Fruit fly (Drosophila melanogaster): ENCODE data around the gene CG13039.

Gene CG13039

DNA sequence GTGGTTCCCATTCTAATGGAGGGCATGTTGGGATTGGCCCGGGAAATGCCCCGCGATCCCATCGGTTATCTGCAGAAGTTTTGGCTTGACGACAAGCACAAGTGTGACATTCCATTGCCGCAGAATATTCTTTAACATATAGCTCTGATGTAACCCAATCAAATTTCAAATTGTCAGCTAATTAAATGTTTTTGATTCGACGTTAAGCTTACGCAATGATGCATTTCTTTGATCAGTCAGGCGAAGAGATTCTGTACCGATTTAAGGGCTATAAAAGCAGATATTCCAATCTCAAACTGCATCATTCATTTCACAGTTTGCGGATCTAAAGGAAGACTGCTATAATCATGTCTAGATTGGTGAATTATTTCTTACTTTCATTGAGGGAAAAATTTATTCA lies 5.1 kb upstream of the CG13039 start, which contains the start of gene retinin:
Gene retinin (plus strand): TSS at position 301 of the 400 bp plus-strand sequence.
- TF ChIP-seq h (optimal IDR thresholded peaks at IDR 0.05) (no peak), psq (optimal IDR thresholded peaks at IDR 0.05) (no peak), Myc (optimal IDR thresholded peaks at IDR 0.05) (no peak), insv (optimal IDR thresholded peaks at IDR 0.05) (no peak)

DNA sequence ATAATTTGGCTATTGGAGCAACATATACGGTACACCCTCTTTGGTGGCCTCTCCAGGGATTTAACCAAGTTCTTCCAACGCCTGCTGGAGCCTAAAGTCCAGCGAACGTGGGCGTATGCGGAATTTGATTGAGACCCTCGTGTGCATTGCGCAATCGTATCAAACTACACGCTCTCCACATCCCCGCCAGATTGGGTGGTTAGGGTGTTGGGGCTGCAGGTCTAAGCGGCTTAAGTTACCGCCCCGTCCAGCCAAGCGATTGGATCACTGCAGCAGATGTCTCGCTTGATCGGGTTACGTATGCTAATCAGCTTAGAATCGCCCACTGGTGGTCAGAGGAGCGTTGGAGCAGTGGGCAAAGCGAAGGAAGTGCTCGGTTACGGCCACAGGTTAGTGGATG lies 4.2 kb upstream of the CG13039 start, which contains the start of gene CG33060:
Gene CG33060 (plus strand): TSS at position 301 of the 400 bp plus-strand sequence.
- TF ChIP-seq Sin3A (optimal IDR thresholded peaks at IDR 0.05): no peak
- TF ChIP-seq h (optimal IDR thresholded peaks at IDR 0.05): no peak
- TF ChIP-seq Myc (optimal IDR thresholded peaks at IDR 0.05): no peak
- TF ChIP-seq insv (optimal IDR thresholded peaks at IDR 0.05): no peak
- no peak for TF ChIP-seq ttk (optimal IDR thresholded peaks at IDR 0.05)
- no peak for TF ChIP-seq psq (optimal IDR thresholded peaks at IDR 0.05)

DNA sequence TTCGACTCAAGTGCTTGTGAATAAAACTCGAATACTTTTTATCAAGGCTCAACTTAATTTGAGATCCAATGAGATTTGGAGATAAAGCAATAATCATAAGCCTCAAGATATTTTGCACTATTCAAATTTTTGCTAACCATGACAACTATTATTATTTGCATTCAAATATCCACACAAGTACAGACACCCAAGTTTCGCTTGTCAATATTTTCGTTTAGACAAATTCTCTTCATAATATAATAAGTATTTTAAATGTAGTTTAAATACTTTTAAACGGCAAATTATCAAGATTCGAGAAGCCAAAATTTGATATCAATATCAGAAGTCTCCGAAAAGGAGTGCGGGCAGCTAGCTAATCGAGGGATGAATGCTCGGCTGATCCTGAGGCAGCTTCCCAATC lies 2.9 kb upstream of the CG13039 start, which contains the start of gene CG33061:
Gene CG33061 (plus strand): TSS at position 301 of the 400 bp plus-strand sequence.
- TF ChIP-seq psq (optimal IDR thresholded peaks at IDR 0.05) (no peak), Sin3A (optimal IDR thresholded peaks at IDR 0.05) (no peak), insv (optimal IDR thresholded peaks at IDR 0.05) (no peak), Myc (optimal IDR thresholded peaks at IDR 0.05) (no peak), ttk (optimal IDR thresholded peaks at IDR 0.05) (no peak), h (optimal IDR thresholded peaks at IDR 0.05) (no peak)

DNA sequence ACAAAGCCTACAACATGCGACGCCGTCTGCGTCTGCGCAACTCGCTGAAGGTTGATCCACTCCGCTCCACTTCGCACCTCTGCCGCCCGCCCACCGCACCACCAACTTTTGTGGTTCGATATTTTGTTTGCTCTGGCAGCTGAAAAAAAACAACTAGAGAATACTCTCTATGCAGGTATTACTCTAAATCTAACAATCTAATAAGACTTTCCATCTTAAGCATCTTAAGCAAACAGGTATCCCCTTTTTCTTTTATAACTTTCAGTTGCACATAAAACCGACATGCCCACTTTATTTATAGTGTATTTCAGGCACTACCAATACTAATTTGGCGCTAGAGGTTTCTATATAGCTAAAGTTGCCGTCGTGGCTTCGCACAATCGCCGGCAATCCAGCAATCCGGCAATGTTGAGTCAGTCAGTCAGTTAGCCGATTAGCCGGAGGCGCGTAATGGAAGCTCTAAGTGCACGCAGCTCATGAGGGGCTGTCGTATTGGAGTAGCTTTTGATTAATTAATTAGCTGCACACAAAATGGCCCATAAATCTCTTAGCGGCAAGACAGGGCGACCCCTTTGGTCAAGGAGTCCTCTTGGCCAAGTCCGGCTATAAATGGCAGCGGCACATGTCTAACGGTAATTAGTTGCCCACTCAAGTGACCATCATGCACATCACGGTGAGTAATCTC lies 1.8 kb upstream of the CG13039 start, which contains the start of gene CG13058:
Gene CG13058 (plus strand): TSS at position 635 of the 685 bp plus-strand sequence.
- TF ChIP-seq ttk (optimal IDR thresholded peaks at IDR 0.05) (no peak), Myc (optimal IDR thresholded peaks at IDR 0.05) (no peak), h (optimal IDR thresholded peaks at IDR 0.05) (no peak), Sin3A (optimal IDR thresholded peaks at IDR 0.05) (no peak), insv (optimal IDR thresholded peaks at IDR 0.05) (no peak), psq (optimal IDR thresholded peaks at IDR 0.05) (no peak)

DNA sequence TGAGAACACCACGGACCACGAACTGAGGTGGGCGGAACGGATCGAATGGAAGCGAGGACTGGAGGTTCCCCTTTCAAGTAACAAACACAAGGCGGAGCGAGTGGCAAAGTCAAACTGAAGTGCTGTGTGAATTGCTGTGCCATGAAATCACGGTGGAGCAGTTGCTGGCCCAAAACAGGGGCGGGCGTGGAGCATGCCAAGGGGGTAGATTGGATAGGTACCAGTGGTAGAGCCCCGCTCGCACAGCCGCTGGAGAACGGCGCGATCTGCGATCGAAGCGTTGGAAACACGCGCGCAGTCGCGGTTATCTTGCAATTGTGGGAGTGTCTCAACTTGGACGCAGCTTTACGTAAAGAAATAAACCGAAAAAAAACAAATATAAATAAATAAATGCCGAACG lies 1.2 kb upstream of the CG13039 start, which contains the start of gene CG13038:
Gene CG13038 (minus strand): TSS at position 118 of the 400 bp plus-strand sequence.
- no peak for TF ChIP-seq psq (optimal IDR thresholded peaks at IDR 0.05)
- TF ChIP-seq ttk (optimal IDR thresholded peaks at IDR 0.05): no peak
- TF ChIP-seq Sin3A (optimal IDR thresholded peaks at IDR 0.05): no peak
- TF ChIP-seq insv (optimal IDR thresholded peaks at IDR 0.05): no peak
- TF ChIP-seq h (optimal IDR thresholded peaks at IDR 0.05): no peak
- TF ChIP-seq Myc (optimal IDR thresholded peaks at IDR 0.05): no peak

DNA sequence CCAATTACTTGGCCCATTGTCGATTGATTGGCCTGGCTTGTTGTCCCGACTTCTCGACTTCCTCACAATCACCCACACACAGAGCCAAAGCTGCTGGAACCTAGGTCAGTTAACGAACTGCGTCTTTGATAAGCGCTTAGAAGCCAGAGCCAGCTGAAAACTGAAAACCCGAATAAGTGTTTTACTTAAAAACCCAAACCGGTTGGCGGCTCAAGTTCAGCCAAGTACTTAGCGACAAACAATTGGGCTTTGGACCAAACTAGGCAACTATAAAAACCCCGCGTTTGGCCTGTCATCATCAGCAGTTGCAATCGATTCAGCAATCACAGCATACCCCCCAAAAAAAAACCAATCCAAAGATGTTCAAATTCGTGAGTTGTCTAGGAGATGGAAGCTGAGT lies 3.2 kb downstream of the CG13039 start, which contains the start of gene CG13059:
Gene CG13059 (plus strand): TSS at position 301 of the 400 bp plus-strand sequence.
- TF ChIP-seq h (optimal IDR thresholded peaks at IDR 0.05) (no peak), Myc (optimal IDR thresholded peaks at IDR 0.05) (no peak), Sin3A (optimal IDR thresholded peaks at IDR 0.05) (no peak), insv (optimal IDR thresholded peaks at IDR 0.05) (no peak)

DNA sequence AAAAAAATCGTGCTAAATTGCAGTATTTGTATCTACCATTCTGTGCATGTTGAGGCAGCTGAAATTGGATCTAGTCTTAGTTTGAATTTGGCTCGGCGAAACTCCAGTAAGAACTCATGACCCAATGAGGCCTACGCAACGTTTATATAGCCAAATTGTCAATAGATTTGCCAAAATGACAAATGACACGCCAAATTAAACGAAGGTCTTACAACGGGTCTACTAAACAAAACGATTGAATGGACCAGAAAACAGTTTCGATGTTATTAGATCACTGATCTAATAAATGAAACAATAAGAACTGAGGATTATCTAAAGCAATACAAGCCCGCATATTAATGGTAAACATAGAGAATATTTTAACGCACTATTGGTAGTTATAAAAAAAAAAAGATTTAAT lies 5.4 kb downstream of the CG13039 start, which contains the start of gene CG42718:
Gene CG42718 (minus strand): TSS at position 101 of the 400 bp plus-strand sequence.
- TF ChIP-seq insv (optimal IDR thresholded peaks at IDR 0.05) (no peak), psq (optimal IDR thresholded peaks at IDR 0.05) (no peak), Myc (optimal IDR thresholded peaks at IDR 0.05) (no peak), h (optimal IDR thresholded peaks at IDR 0.05) (no peak), ttk (optimal IDR thresholded peaks at IDR 0.05) (no peak), Sin3A (optimal IDR thresholded peaks at IDR 0.05) (no peak)

DNA sequence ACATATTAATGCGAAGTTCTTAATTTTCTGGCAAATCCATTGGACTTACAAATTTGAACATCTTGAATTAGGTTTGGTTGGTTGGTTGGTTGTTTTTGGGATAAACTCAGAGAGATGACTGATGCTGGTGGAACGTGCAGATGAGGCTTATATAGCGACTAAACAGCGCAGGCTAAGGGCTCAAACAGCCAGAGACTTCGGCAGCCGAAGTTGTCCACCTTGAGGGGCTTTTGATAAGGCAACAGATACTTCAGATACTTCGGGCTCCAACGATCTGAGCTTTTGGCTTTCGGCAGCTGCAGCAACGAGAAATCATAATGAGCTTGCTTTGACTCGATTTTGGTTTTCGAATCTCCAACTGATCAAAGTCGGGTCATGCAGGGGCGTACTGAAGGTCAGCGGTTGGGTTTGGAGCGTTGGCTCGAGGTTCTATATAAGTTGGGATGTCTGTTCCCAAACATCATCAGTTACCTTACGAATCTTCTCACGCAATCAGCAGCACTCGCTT lies 7.1 kb downstream of the CG13039 start, which contains the start of the genes CG13041 and CG13060:
Gene CG13041 (minus strand): TSS at position 128 of the 508 bp plus-strand sequence.
Gene CG13060 (plus strand): TSS at position 458 of the 508 bp plus-strand sequence.
- no peak for TF ChIP-seq insv (optimal IDR thresholded peaks at IDR 0.05)
- TF ChIP-seq h (optimal IDR thresholded peaks at IDR 0.05): no peak
- TF ChIP-seq psq (optimal IDR thresholded peaks at IDR 0.05): no peak
- no peak for TF ChIP-seq Myc (optimal IDR thresholded peaks at IDR 0.05)
- no peak for TF ChIP-seq ttk (optimal IDR thresholded peaks at IDR 0.05)
- TF ChIP-seq Sin3A (optimal IDR thresholded peaks at IDR 0.05): no peak

DNA sequence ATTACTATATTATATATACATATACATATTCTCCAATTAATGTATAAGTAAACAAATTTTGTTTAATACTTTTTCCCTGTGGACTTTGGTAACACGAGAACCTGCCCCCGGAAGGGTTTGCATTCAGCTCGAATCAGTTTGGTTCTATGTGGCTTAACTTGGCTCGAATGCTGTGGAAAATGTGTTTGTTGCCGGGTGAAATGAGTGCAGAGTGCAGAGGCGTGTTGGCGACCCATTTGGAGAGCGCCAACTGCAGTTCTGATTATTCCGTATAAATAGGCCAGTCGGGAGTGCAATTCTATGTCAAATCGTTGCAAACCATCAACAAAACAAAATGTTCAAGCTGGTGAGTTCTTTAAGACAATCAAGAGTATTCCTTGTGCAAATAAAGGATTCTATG lies 8.8 kb downstream of the CG13039 start, which contains the start of gene Nplp3:
Gene Nplp3 (plus strand): TSS at position 301 of the 400 bp plus-strand sequence.
- TF ChIP-seq h (optimal IDR thresholded peaks at IDR 0.05) (no peak), ttk (optimal IDR thresholded peaks at IDR 0.05) (no peak), Myc (optimal IDR thresholded peaks at IDR 0.05) (no peak), insv (optimal IDR thresholded peaks at IDR 0.05) (no peak), Sin3A (optimal IDR thresholded peaks at IDR 0.05) (no peak), psq (optimal IDR thresholded peaks at IDR 0.05) (no peak)

DNA sequence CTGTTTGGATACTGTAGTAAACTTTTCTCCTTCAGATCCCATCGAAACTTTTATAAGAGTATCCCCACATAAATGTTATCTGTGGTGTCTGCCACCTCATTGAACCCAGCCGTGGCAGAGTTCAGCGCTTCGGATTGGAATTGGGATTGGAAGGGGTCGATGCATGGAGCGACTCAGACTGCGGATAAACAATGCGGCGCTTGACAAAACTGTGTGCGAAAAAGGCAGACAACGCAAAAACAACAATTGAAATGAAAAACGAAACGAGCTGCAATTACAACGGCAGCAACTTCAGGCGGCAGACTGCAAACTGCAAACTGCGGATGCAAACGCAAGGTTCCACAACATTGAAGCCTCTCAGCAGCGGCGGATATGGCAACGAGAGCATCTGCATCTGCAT lies 12.6 kb downstream of the CG13039 start, which contains the start of gene CG13062:
Gene CG13062 (plus strand): TSS at position 301 of the 400 bp plus-strand sequence.
- TF ChIP-seq Myc (optimal IDR thresholded peaks at IDR 0.05): no peak
- no peak for TF ChIP-seq Sin3A (optimal IDR thresholded peaks at IDR 0.05)
- no peak for TF ChIP-seq h (optimal IDR thresholded peaks at IDR 0.05)
- no peak for TF ChIP-seq psq (optimal IDR thresholded peaks at IDR 0.05)
- no peak for TF ChIP-seq ttk (optimal IDR thresholded peaks at IDR 0.05)
- no peak for TF ChIP-seq insv (optimal IDR thresholded peaks at IDR 0.05)

DNA sequence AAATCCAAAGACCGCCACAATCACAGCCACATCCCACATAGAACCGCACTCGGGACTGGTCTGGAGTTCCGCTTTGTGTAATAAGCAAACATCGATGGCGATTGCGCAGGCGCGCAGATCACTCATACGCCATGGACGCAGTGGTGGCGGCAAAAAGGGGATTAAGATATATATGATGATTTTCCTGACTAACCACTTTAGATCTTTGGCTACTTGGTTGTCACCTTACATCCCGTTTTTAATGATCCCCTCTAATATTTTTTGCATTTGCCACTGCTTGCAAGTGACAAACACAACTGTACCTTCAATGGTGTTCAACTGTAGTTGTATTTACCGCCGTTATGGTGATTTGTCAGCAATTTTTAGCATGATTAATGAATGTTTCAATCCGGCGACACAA lies 16.6 kb downstream of the CG13039 start:
- TF ChIP-seq Myc (optimal IDR thresholded peaks at IDR 0.05): no peak
- TF ChIP-seq Sin3A (optimal IDR thresholded peaks at IDR 0.05): no peak
- TF ChIP-seq insv (optimal IDR thresholded peaks at IDR 0.05): no peak
- TF ChIP-seq ttk (optimal IDR thresholded peaks at IDR 0.05): no peak
- TF ChIP-seq h (optimal IDR thresholded peaks at IDR 0.05): no peak
- no peak for TF ChIP-seq psq (optimal IDR thresholded peaks at IDR 0.05)

DNA sequence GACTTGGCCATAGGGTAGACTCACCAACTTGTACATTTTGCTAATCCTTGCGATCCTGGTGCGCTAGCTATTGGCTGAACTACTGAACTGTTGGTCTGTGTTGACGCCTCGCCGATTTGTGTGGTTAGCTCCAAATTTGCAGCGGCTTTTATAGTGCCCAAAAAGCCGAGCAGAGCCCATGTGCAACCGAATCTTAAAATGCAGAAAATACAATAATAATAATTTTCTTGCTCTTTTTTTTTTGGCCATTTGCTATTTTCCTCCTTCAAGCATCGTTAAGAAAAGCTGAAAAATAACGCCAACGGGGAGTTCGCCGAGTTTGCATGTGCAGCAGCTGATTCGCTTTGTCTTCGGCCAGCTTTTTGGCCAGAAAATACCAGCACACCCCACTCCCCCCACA lies 18.2 kb downstream of the CG13039 start, which contains the start of gene CG13042:
Gene CG13042 (minus strand): TSS at position 101 of the 400 bp plus-strand sequence.
- TF ChIP-seq h (optimal IDR thresholded peaks at IDR 0.05) (no peak), Sin3A (optimal IDR thresholded peaks at IDR 0.05) (no peak), psq (optimal IDR thresholded peaks at IDR 0.05) (no peak), ttk (optimal IDR thresholded peaks at IDR 0.05) (no peak), insv (optimal IDR thresholded peaks at IDR 0.05) (no peak), Myc (optimal IDR thresholded peaks at IDR 0.05) (no peak)

Data from Kc167 (cell line).